Worm (Caenorhabditis elegans) whole organism, L3 larva: ENCODE results near the gene F36D4.4.

Experiments used
- aly-2 ChIP-seq: fragments of 150-350 bp; optimal IDR thresholded peaks from 2 replicates; lab custom pipeline; 2014; ENCODE audit warnings: missing biosample characterization, missing genetic modification characterization
- eor-1 ChIP-seq, 2 experiments: fragments of 150-350 bp; optimal IDR thresholded peaks; 2 replicates each; lab custom pipeline; 2014 to 2018; ENCODE audit warnings: missing biosample characterization in 2 of 2, missing genetic modification characterization in 2 of 2
- ztf-4 ChIP-seq: fragments of 150-350 bp; optimal IDR thresholded peaks from 2 replicates; lab custom pipeline; 2014; ENCODE audit warnings: missing biosample characterization, missing genetic modification characterization

DNA sequence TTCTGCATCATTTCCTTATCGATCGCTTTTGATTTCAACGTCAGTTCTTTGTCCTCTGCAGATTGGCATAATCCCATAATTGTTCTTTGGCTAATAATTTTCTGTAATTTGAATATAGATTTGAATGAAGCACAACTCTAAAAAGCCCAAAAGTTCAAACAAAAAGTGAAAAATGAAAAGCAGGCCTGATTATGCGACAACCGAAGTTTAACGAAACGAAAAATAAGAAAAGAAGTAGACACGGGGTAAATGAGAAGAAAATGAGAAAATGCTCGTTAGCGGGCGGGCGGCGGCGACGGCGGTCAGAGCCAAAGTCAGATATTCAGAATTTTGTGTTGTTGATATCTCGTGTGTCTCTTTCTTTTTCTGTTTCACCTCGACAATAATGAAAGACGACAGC, 54.7 kb downstream of the F36D4.4 start, which contains the start of gene gpa-3:
- TF ChIP-seq eor-1 (tag; optimal IDR thresholded peaks at IDR 0.05; lab: Kevin White, UChicago) (no peak), ztf-4 (tag; lab: Kevin White, UChicago) (no peak), aly-2 (tag; lab: Kevin White, UChicago) (no peak)
